Worm (Caenorhabditis elegans) whole organism, late embryonic: ENCODE results near the gene ugt-33.

Experiments used
- ceh-18 ChIP-seq: sonication (generic microtip); optimal IDR thresholded peaks from 2 replicates; lab custom pipeline; 2016; ENCODE audit warnings: missing genetic modification characterization, missing compliant biosample characterization
- dve-1 ChIP-seq: sonication (generic microtip); optimal IDR thresholded peaks from 2 replicates; lab custom pipeline; 2017; ENCODE audit warnings: antibody characterized with exemption, mild to moderate bottlenecking, missing genetic modification characterization, missing compliant biosample characterization
- elt-2 ChIP-seq: sonication (generic microtip); optimal IDR thresholded peaks from 2 replicates; lab custom pipeline; 2016; ENCODE audit warnings: missing genetic modification reagents, missing genetic modification characterization, missing compliant biosample characterization
- ets-4 ChIP-seq: sonication (generic microtip); optimal IDR thresholded peaks from 2 replicates; lab custom pipeline; 2016; ENCODE audit warnings: missing genetic modification characterization, missing compliant biosample characterization
- hlh-30 ChIP-seq: sonication (generic microtip); optimal IDR thresholded peaks from 2 replicates; lab custom pipeline; 2017; ENCODE audit warnings: antibody characterized with exemption, missing genetic modification characterization, missing compliant biosample characterization; ENCODE audit not compliant: insufficient read depth
- nfya-1 ChIP-seq: sonication (generic microtip); optimal IDR thresholded peaks from 2 replicates; lab custom pipeline; 2017; ENCODE audit warnings: missing genetic modification characterization, mild to moderate bottlenecking, missing compliant biosample characterization, antibody characterized with exemption, moderate library complexity
- pha-4 ChIP-seq: fragments of 150-350 bp; optimal IDR thresholded peaks from 2 replicates; lab custom pipeline; 2018; ENCODE audit warnings: missing biosample characterization, missing genetic modification reagents, missing genetic modification characterization

DNA sequence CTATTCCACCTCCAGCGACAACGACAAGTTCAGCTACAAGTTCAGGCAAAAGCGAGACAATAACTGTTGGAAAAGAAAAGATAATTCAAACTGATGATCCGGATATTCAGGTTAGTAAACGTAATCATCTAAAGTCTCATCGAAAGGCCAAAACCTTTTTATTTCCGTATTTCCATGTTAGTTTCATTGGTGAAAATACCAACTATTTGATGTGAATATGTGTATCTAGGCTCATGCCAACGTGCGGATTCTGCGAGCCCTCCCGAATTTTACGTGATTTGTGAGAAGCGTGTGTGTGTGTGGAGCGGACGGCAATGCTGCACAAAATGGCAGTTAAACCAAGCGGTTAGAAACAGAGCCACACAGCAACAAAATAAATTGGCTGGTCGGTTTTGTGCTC lies 22.2 kb upstream of the ugt-33 start:
- no peak for TF ChIP-seq ceh-18
- TF ChIP-seq nfya-1 (tag; lab: Kevin White, UChicago) = no peak
- TF ChIP-seq elt-2 (tag; lab: Kevin White, UChicago) = no peak
- no peak for TF ChIP-seq hlh-30 (tag; lab: Kevin White, UChicago)
- TF ChIP-seq dve-1 (tag; lab: Kevin White, UChicago) = no peak
- TF ChIP-seq pha-4 (tag; lab: Kevin White, UChicago) = no peak
- TF ChIP-seq ets-4 = no peak
